Fruit fly (Drosophila melanogaster) whole organism: ENCODE measurements around the gene CG33493.

Source experiments
- pan ChIP-seq: fragments of >200 bp; optimal IDR thresholded peaks from 2 replicates; lab custom pipeline; 2017
- usp ChIP-seq: fragments of >200 bp; optimal IDR thresholded peaks from 2 replicates; lab custom pipeline; 2017; ENCODE audit warnings: missing biosample characterization, missing genetic modification characterization, mixed read lengths

DNA sequence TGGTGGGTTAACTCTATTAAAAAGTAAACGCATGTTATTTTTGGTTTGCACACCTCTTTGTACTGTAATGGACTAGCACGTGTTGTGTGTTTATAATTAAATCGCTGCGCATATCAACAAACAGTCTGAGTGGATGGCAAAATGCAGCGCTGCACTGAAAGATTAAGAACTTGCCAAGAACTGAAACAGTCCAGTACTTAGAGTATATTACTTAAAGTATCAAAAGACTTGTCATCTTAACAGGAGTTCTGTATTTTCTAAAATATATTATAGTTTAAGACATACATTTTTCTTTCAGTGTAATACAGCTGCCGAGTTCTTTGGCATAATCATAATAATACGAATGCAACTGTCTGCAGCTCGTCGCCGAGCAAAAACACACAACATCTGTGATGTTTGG, 44.5 kb downstream of the CG33493 start:
- TF ChIP-seq pan = no peak
- TF ChIP-seq usp (GFP tag; lab: Kevin White, UChicago) = no peak
